Worm (Caenorhabditis elegans) whole organism, L4 larva: Measurements from ENCODE around the gene Y46G5A.38.

ENCODE experiments used
- daf-8 ChIP-seq: fragments of 200-800 bp; sonication (Bioruptor generic); IDR thresholded peaks from 2 replicates; pipeline ENCODE4 v1.3.6; 2022; ENCODE audit warnings: missing genetic modification characterization, missing compliant biosample characterization
- egl-43 ChIP-seq: fragments of 200-800 bp; sonication (Bioruptor generic); IDR thresholded peaks from 2 replicates; pipeline ENCODE4 v1.3.6; 2022; ENCODE audit warnings: missing genetic modification reagents, missing genetic modification characterization, missing compliant biosample characterization

DNA sequence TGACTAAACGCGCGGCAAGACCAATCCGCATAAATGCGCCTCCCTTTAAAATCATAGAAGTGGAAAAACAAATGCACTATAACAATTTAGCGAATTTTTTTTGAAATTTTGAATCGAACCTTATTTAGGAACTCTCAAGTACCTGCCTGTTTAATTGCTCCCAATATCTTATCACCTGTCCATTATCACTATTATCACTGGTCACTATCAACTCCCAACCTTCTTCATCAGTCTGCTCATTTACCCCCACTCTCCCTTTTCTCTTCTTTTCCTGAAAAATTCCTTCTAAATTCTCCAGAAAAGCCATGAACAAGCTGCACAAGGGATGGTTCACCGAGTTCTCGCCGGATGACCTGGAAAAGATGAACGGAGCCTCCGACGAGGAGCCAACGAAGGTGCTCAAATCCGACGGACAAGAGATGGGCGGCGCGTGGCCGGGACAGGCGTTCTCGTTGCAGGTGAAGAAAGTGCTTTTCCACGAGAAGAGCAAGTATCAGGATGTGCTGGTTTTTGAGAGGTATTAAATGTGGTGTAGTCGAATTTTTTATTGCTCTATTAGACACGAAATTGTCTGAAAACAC lies 20.2 kb upstream of the Y46G5A.38 start, which contains the start of gene spds-1:
- TF ChIP-seq egl-43 (GFP tag; lab: Robert Waterston, UW) (no peak), daf-8 (GFP tag; lab: Robert Waterston, UW) (no peak)
